Worm (Caenorhabditis elegans) whole organism, L3 larva: ENCODE measurements around the gene F23H11.4.

Source experiments
- ceh-16 ChIP-seq: sonication (generic microtip); optimal IDR thresholded peaks from 2 replicates; lab custom pipeline; 2017; ENCODE audit warnings: missing biosample characterization, missing genetic modification characterization
- elt-2 ChIP-seq: sonication (generic microtip); optimal IDR thresholded peaks from 2 replicates; lab custom pipeline; 2016; ENCODE audit warnings: missing genetic modification reagents, mild to moderate bottlenecking, missing genetic modification characterization, missing compliant biosample characterization
- fkh-10 ChIP-seq: sonication (generic microtip); optimal IDR thresholded peaks from 2 replicates; lab custom pipeline; 2017; ENCODE audit warnings: missing biosample characterization, missing genetic modification reagents, missing genetic modification characterization
- lin-15B ChIP-seq: fragments of 150-350 bp; optimal IDR thresholded peaks from 2 replicates; lab custom pipeline; 2014; ENCODE audit warnings: missing biosample characterization, missing genetic modification characterization
- lsy-12 ChIP-seq: sonication (generic microtip); optimal IDR thresholded peaks from 2 replicates; lab custom pipeline; 2016; ENCODE audit warnings: mild to moderate bottlenecking, missing genetic modification characterization, missing compliant biosample characterization
- mdl-1 ChIP-seq: fragments of 150-350 bp; optimal IDR thresholded peaks from 2 replicates; lab custom pipeline; 2014; ENCODE audit warnings: missing biosample characterization, missing genetic modification characterization
- nhr-12 ChIP-seq: fragments of 150-350 bp; optimal IDR thresholded peaks from 2 replicates; lab custom pipeline; 2014; ENCODE audit warnings: missing biosample characterization, missing genetic modification characterization
- nhr-237 ChIP-seq: fragments of 150-350 bp; optimal IDR thresholded peaks from 2 replicates; lab custom pipeline; 2014; ENCODE audit warnings: missing biosample characterization, missing genetic modification characterization
- nhr-76 ChIP-seq: fragments of 150-350 bp; sonication (generic microtip); optimal IDR thresholded peaks from 5 replicates; lab custom pipeline; 2014; ENCODE audit warnings: missing biosample characterization, missing genetic modification characterization
- nhr-77 ChIP-seq: fragments of 150-350 bp; optimal IDR thresholded peaks from 2 replicates; lab custom pipeline; 2014; ENCODE audit warnings: missing biosample characterization, missing genetic modification characterization
- pqm-1 ChIP-seq: fragments of 150-350 bp; optimal IDR thresholded peaks from 2 replicates; lab custom pipeline; 2017; ENCODE audit warnings: missing biosample characterization, missing genetic modification characterization, inconsistent platforms
- unc-39 ChIP-seq: sonication (generic microtip); optimal IDR thresholded peaks from 4 replicates; lab custom pipeline; 2017; ENCODE audit warnings: missing biosample characterization, missing genetic modification characterization
- ztf-11 ChIP-seq: fragments of 150-350 bp; optimal IDR thresholded peaks from 2 replicates; lab custom pipeline; 2014; ENCODE audit warnings: missing biosample characterization, missing genetic modification characterization
- ztf-4 ChIP-seq: fragments of 150-350 bp; optimal IDR thresholded peaks from 2 replicates; lab custom pipeline; 2014; ENCODE audit warnings: missing biosample characterization, missing genetic modification characterization

ce11 chrIII:950472-950871 is 43.1 kb upstream of the F23H11.4 start, which contains the start of the genes fbxa-67 and fbxa-11:
- TF ChIP-seq nhr-237 = no peak
- TF ChIP-seq ceh-16 (tag; lab: Kevin White, UChicago) = no peak
- TF ChIP-seq unc-39 (tag; lab: Kevin White, UChicago) = no peak
- TF ChIP-seq nhr-77 (tag; lab: Kevin White, UChicago) = no peak
- no peak for TF ChIP-seq ztf-11
- no peak for TF ChIP-seq pqm-1 (tag; lab: Kevin White, UChicago)
- no peak for TF ChIP-seq nhr-12 (tag; lab: Kevin White, UChicago)
- TF ChIP-seq ztf-4 (tag; lab: Kevin White, UChicago) = no peak
- TF ChIP-seq mdl-1 (tag; lab: Kevin White, UChicago) = no peak
- TF ChIP-seq lin-15B (tag; lab: Kevin White, UChicago) = peak; percentile 0
- TF ChIP-seq lsy-12 (tag; lab: Kevin White, UChicago) = no peak
- TF ChIP-seq elt-2 = peak; percentile 19
- no peak for TF ChIP-seq nhr-76 (tag; lab: Kevin White, UChicago)
- TF ChIP-seq fkh-10 (GFP tag; lab: Kevin White, UChicago) = no peak
